Worm (Caenorhabditis elegans): Measurements from ENCODE around the gene rpb-9.

Gene rpb-9

ce11 chrV:8000929-8001513, 11.1 kb downstream of the rpb-9 start, which contains the start of gene Y97E10AR.1 (continued):
- TF ChIP-seq zfh-2 (GFP tag; conservative IDR thresholded peaks at IDR 0.05) (0 out of 2 replicates have a peak, but pooled peaks have one; percentile 5), nhr-80 (tag; optimal IDR thresholded peaks at IDR 0.05) (peak; percentile 98), lsy-27 (tag; optimal IDR thresholded peaks at IDR 0.05; ENCODE audit: borderline replicate concordance, insufficient read depth) (no peak), mel-28 (tag; optimal IDR thresholded peaks at IDR 0.05; ENCODE audit: borderline replicate concordance) (no peak), F52B5.7 (tag; optimal IDR thresholded peaks at IDR 0.05) (no peak), lin-35 (GFP tag; optimal IDR thresholded peaks at IDR 0.05) (peak in 1 of 3 experiments; percentile 80), B0035.1 (tag; optimal IDR thresholded peaks at IDR 0.05) (no peak), ets-4 (GFP tag; optimal IDR thresholded peaks at IDR 0.05) (peak; percentile 52), dpl-1 (GFP tag; optimal IDR thresholded peaks at IDR 0.05) (no peak), madf-6 (GFP tag; IDR thresholded peaks at IDR 0.05) (no peak), madf-8 (GFP tag; conservative IDR thresholded peaks at IDR 0.05) (no peak), lin-54 (GFP tag; optimal IDR thresholded peaks at IDR 0.05) (no peak), F57C9.4 (tag; optimal IDR thresholded peaks at IDR 0.05) (no peak), nfyb-1 (GFP tag; IDR thresholded peaks at IDR 0.05) (peak; percentile 49; the same call in 1 of the 2 replicates), nhr-120 (GFP tag; IDR thresholded peaks at IDR 0.05) (no peak), nhr-27 (tag; optimal IDR thresholded peaks at IDR 0.05) (no peak), madf-10 (tag; optimal IDR thresholded peaks at IDR 0.05) (peak; percentile 29), bed-1 (GFP tag; IDR thresholded peaks at IDR 0.05) (no peak), unc-130 (GFP tag; optimal IDR thresholded peaks at IDR 0.05) (no peak), hsf-1 (GFP tag; IDR thresholded peaks at IDR 0.05) (no peak), madf-3 (GFP tag; IDR thresholded peaks at IDR 0.05) (0 out of 2 replicates have a peak, but pooled peaks have one; percentile 30), die-1 (tag; optimal IDR thresholded peaks at IDR 0.05) (no peak), akir-1 (GFP tag; optimal IDR thresholded peaks at IDR 0.05) (no peak), zim-3 (tag; optimal IDR thresholded peaks at IDR 0.05) (no peak), cebp-2 (GFP tag; IDR thresholded peaks at IDR 0.05) (no peak), tbx-9 (tag; optimal IDR thresholded peaks at IDR 0.05; ENCODE audit: borderline replicate concordance) (no peak), attf-6 (GFP tag; IDR thresholded peaks at IDR 0.05) (no peak), egl-44 (GFP tag; IDR thresholded peaks at IDR 0.05) (no peak), dpff-1 (tag; optimal IDR thresholded peaks at IDR 0.05) (no peak), T07F8.4 (tag; optimal IDR thresholded peaks at IDR 0.05) (no peak), cebp-1 (GFP tag; IDR thresholded peaks at IDR 0.05) (no peak), cebp-1 (tag; optimal IDR thresholded peaks at IDR 0.05) (peak; percentile 88), F55B11.4 (tag; optimal IDR thresholded peaks at IDR 0.05; ENCODE audit: borderline replicate concordance, insufficient read depth) (no peak), ccch-3 (GFP tag; optimal IDR thresholded peaks at IDR 0.05) (no peak), mcd-1 (GFP tag; IDR thresholded peaks at IDR 0.05) (no peak; the same call in 1 of the 2 replicates), mxl-1 (tag; optimal IDR thresholded peaks at IDR 0.05) (no peak), lir-1 (GFP tag; conservative IDR thresholded peaks at IDR 0.05) (no peak), aptf-2 (GFP tag; conservative IDR thresholded peaks at IDR 0.05) (no peak), let-526 (GFP tag; IDR thresholded peaks at IDR 0.05) (0 out of 2 replicates have a peak, but pooled peaks have one; percentile 12), B0019.2 (GFP tag; conservative IDR thresholded peaks at IDR 0.05) (no peak), sptf-2 (GFP tag; optimal IDR thresholded peaks at IDR 0.05) (no peak), ama-1 (optimal IDR thresholded peaks at IDR 0.05) (no peak), ama-1 (GFP tag; optimal IDR thresholded peaks at IDR 0.05) (no peak), hrde-1 (tag; optimal IDR thresholded peaks at IDR 0.05; ENCODE audit: borderline replicate concordance) (no peak), rcor-1 (GFP tag; IDR thresholded peaks at IDR 0.05) (0 out of 2 replicates have a peak, but pooled peaks have one; percentile 21), F39B2.1 (GFP tag; IDR thresholded peaks at IDR 0.05) (no peak), chd-7 (tag; optimal IDR thresholded peaks at IDR 0.05) (no peak), lsl-1 (GFP tag; optimal IDR thresholded peaks at IDR 0.05) (no peak), egrh-3 (GFP tag; IDR thresholded peaks at IDR 0.05) (peak; percentile 8; the same call in 1 of the 2 replicates)

All from whole organism, young adult.